Worm (Caenorhabditis elegans): Measurements from ENCODE around the gene lact-4.

DNA sequence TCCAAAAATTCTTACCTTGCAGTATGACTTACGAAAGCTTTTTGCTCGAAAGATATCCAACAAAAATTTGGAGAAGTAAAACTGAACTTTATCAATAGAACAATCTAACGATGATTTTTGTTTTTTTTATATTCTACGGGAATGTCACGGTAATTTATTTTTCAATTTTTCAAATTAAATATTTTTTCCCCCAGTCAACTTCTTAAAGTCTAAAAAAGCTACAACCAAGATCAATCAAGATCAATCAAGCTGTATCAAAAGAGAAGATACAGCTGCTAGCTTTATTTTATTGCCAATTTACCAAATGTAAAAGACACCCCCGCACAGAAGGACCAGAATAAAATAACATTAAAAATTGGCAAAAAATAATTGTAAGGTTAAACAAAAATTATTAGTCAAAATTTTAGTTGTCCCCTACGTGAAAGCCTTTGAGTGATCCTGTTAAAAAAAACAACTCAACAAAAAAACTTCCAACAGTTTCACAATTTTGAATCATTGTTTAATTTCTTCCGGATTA, 4.9 kb downstream of the lact-4 start, which contains the start of the genes M05D6.1 and M05D6.3:
- TF ChIP-seq him-1 (tag; optimal IDR thresholded peaks at IDR 0.05) (no peak), dao-5 (tag; optimal IDR thresholded peaks at IDR 0.05) (no peak)

All from whole organism, L4/young adult.